Fruit fly (Drosophila melanogaster) whole organism, prepupa: ENCODE results near the gene Cul2.

Experiments used
- Blimp-1 ChIP-seq: fragments of 200-800 bp; sonication (Bioruptor generic); optimal IDR thresholded peaks from 3 replicates; lab custom pipeline; 2017; ENCODE audit warnings: missing biosample characterization, missing genetic modification characterization, mild to moderate bottlenecking, moderate library complexity, missing genetic modification reagents
- CG10631 ChIP-seq: fragments of 200-800 bp; sonication (Bioruptor generic); optimal IDR thresholded peaks from 2 replicates; lab custom pipeline; 2016; ENCODE audit warnings: missing biosample characterization, missing genetic modification characterization
- CG11902 ChIP-seq: fragments of 200-800 bp; sonication (Bioruptor generic); optimal IDR thresholded peaks from 3 replicates; lab custom pipeline; 2016; ENCODE audit warnings: missing biosample characterization, missing genetic modification characterization
- CG1621 ChIP-seq: fragments of 200-800 bp; sonication (Bioruptor generic); optimal IDR thresholded peaks from 3 replicates; lab custom pipeline; 2018; ENCODE audit warnings: missing biosample characterization, mild to moderate bottlenecking, missing genetic modification characterization
- CG3032 ChIP-seq: fragments of 200-800 bp; optimal IDR thresholded peaks from 2 replicates; lab custom pipeline; 2019; ENCODE audit warnings: missing biosample characterization, mild to moderate bottlenecking, missing genetic modification characterization, moderate library complexity
- CG6276 ChIP-seq: fragments of 200-800 bp; sonication (Bioruptor generic); optimal IDR thresholded peaks from 2 replicates; lab custom pipeline; 2017; ENCODE audit warnings: missing biosample characterization, mild to moderate bottlenecking, missing genetic modification characterization
- CG7368 ChIP-seq: fragments of 200-800 bp; sonication (Bioruptor generic); optimal IDR thresholded peaks from 3 replicates; lab custom pipeline; 2016; ENCODE audit warnings: missing biosample characterization, missing genetic modification characterization
- Hr38 ChIP-seq: sonication (Bioruptor generic); optimal IDR thresholded peaks from 2 replicates; lab custom pipeline; 2016; ENCODE audit warnings: missing biosample characterization, missing genetic modification characterization
- Hr39 ChIP-seq: fragments of 200-800 bp; sonication (Bioruptor generic); optimal IDR thresholded peaks from 2 replicates; lab custom pipeline; 2016; ENCODE audit warnings: missing biosample characterization, missing genetic modification characterization
- Hr4 ChIP-seq: fragments of 200-800 bp; sonication (Bioruptor generic); optimal IDR thresholded peaks from 3 replicates; lab custom pipeline; 2016; ENCODE audit warnings: missing biosample characterization, missing genetic modification characterization
- OdsH ChIP-seq: fragments of 200-800 bp; sonication (Bioruptor generic); optimal IDR thresholded peaks from 3 replicates; lab custom pipeline; 2016; ENCODE audit warnings: missing biosample characterization, missing genetic modification characterization

dm6 chr2L:21632909-21633308 lies 25.6 kb upstream of the Cul2 start:
- TF ChIP-seq CG6276 (no peak), Hr4 (GFP tag; lab: Kevin White, UChicago) (no peak), OdsH (no peak), CG11902 (GFP tag; lab: Kevin White, UChicago) (no peak), Hr38 (GFP tag; lab: Kevin White, UChicago) (no peak), CG10631 (GFP tag; lab: Kevin White, UChicago) (no peak), CG1621 (tag; lab: Kevin White, UChicago) (no peak), CG3032 (no peak), Hr39 (GFP tag; lab: Kevin White, UChicago) (no peak), Blimp-1 (GFP tag; lab: Kevin White, UChicago) (no peak), CG7368 (GFP tag; lab: Kevin White, UChicago) (no peak)
